Worm (Caenorhabditis elegans): ENCODE results near the gene ftt-2.

The ftt-2 gene

DNA sequence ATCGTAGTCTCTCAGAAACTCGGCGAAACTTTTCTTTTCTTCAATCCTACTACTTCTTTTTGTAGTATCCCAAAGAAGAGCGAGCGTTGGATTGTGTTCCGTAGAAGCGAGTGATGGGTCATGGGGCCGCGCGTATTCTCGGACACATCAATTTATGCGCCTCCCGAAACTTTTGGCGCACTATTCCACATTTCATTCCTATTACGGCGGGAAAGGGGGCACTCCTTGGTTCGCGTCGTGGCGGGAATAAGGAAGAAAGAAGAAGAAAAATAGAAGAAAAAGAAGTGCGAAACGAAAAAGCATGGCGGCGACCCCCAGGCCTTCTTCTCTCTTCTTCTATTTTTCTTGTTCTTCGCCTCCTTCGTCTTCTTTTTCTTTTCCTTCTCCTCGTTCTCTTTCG, 33.5 kb downstream of the ftt-2 start:
- TF ChIP-seq dmd-4 (tag; optimal IDR thresholded peaks at IDR 0.05) (no peak), mdl-1 (tag; optimal IDR thresholded peaks at IDR 0.05) (peak in 1 of 2 experiments; percentile 9), skn-1 (tag; optimal IDR thresholded peaks at IDR 0.05) (no peak), ceh-82 (tag; optimal IDR thresholded peaks at IDR 0.05) (no peak), fos-1 (tag; optimal IDR thresholded peaks at IDR 0.05) (no peak), gmeb-1 (tag; optimal IDR thresholded peaks at IDR 0.05) (no peak), ceh-16 (tag; optimal IDR thresholded peaks at IDR 0.05) (no peak), nhr-21 (tag; optimal IDR thresholded peaks at IDR 0.05) (no peak), F13H6.1 (tag; optimal IDR thresholded peaks at IDR 0.05) (peak; percentile 15), alr-1 (tag; optimal IDR thresholded peaks at IDR 0.05) (no peak), nhr-23 (tag; optimal IDR thresholded peaks at IDR 0.05) (no peak), mbf-1 (tag; optimal IDR thresholded peaks at IDR 0.05) (no peak), ztf-4 (tag; optimal IDR thresholded peaks at IDR 0.05) (no peak), egl-27 (tag; optimal IDR thresholded peaks at IDR 0.05) (no peak), nhr-129 (tag; optimal IDR thresholded peaks at IDR 0.05) (no peak), sem-4 (tag; optimal IDR thresholded peaks at IDR 0.05) (no peak), nhr-77 (tag; optimal IDR thresholded peaks at IDR 0.05) (no peak), unc-55 (GFP tag; optimal IDR thresholded peaks at IDR 0.05) (peak; percentile 28), crh-2 (tag; optimal IDR thresholded peaks at IDR 0.05) (no peak), aly-2 (tag; optimal IDR thresholded peaks at IDR 0.05) (no peak), lsy-2 (tag; optimal IDR thresholded peaks at IDR 0.05) (peak in 1 of 2 experiments; percentile 11), snpc-4 (tag; optimal IDR thresholded peaks at IDR 0.05) (no peak), ZK546.5 (tag; optimal IDR thresholded peaks at IDR 0.05) (no peak), mab-5 (tag; optimal IDR thresholded peaks at IDR 0.05) (no peak), sma-3 (GFP tag; optimal IDR thresholded peaks at IDR 0.05) (no peak), sma-9 (GFP tag; optimal IDR thresholded peaks at IDR 0.05) (no peak), sma-9 (tag; optimal IDR thresholded peaks at IDR 0.05) (no peak), ztf-1 (GFP tag; conservative IDR thresholded peaks at IDR 0.05) (no peak), peb-1 (tag; optimal IDR thresholded peaks at IDR 0.05) (no peak), zag-1 (tag; optimal IDR thresholded peaks at IDR 0.05) (peak; percentile 52), nhr-237 (tag; optimal IDR thresholded peaks at IDR 0.05) (no peak), unc-39 (tag; optimal IDR thresholded peaks at IDR 0.05) (no peak), nhr-25 (tag; optimal IDR thresholded peaks at IDR 0.05) (no peak), lin-39 (tag; optimal IDR thresholded peaks at IDR 0.05) (no peak), nhr-11 (tag; optimal IDR thresholded peaks at IDR 0.05) (no peak), Y55F3AM.14 (GFP tag; optimal IDR thresholded peaks at IDR 0.05) (no peak), nhr-10 (tag; optimal IDR thresholded peaks at IDR 0.05) (no peak)

- TF ChIP-seq F13H6.1 (tag; optimal IDR thresholded peaks at IDR 0.05) (peak; percentile 28), nhr-10 (tag; optimal IDR thresholded peaks at IDR 0.05) (no peak)
These were observed 35.4 kb downstream of the ftt-2 start for ce11 chrX:11569744-11570359.

ce11 chrX:11563663-11564062, 41.6 kb downstream of the ftt-2 start, which contains the start of gene trpp-9:
trpp-9 (plus strand) TSS chrX:11563923.
- TF ChIP-seq crh-2 (tag; optimal IDR thresholded peaks at IDR 0.05): peak; percentile 50
- no peak for TF ChIP-seq nhr-11 (tag; optimal IDR thresholded peaks at IDR 0.05)
- TF ChIP-seq ceh-16 (tag; optimal IDR thresholded peaks at IDR 0.05): no peak
- no peak for TF ChIP-seq nhr-10 (tag; optimal IDR thresholded peaks at IDR 0.05)
- no peak for TF ChIP-seq skn-1 (tag; optimal IDR thresholded peaks at IDR 0.05)
- peak; percentile 42 for TF ChIP-seq fos-1 (tag; optimal IDR thresholded peaks at IDR 0.05)
- no peak for TF ChIP-seq nhr-23 (tag; optimal IDR thresholded peaks at IDR 0.05)
- TF ChIP-seq blmp-1 (tag; optimal IDR thresholded peaks at IDR 0.05; ENCODE audit: insufficient read depth): peak; percentile 92
- TF ChIP-seq sma-3 (GFP tag; optimal IDR thresholded peaks at IDR 0.05): peak; percentile 33
- peak; percentile 42 to 66 for TF ChIP-seq mdl-1 (tag; optimal IDR thresholded peaks at IDR 0.05)
- peak; percentile 58 for TF ChIP-seq lin-11 (tag; optimal IDR thresholded peaks at IDR 0.05)
- TF ChIP-seq mab-5 (tag; optimal IDR thresholded peaks at IDR 0.05): peak; percentile 9
- peak; percentile 64 for TF ChIP-seq sem-4 (tag; optimal IDR thresholded peaks at IDR 0.05)
- TF ChIP-seq F13H6.1 (tag; optimal IDR thresholded peaks at IDR 0.05): peak; percentile 47
- TF ChIP-seq Y55F3AM.14 (GFP tag; optimal IDR thresholded peaks at IDR 0.05): no peak
- peak; percentile 61 for TF ChIP-seq sma-9 (GFP tag; optimal IDR thresholded peaks at IDR 0.05)
- TF ChIP-seq sma-9 (tag; optimal IDR thresholded peaks at IDR 0.05): no peak
- TF ChIP-seq nhr-129 (tag; optimal IDR thresholded peaks at IDR 0.05): peak; percentile 52
- no peak for TF ChIP-seq ztf-11 (tag; optimal IDR thresholded peaks at IDR 0.05)
- no peak for TF ChIP-seq elt-1 (tag; optimal IDR thresholded peaks at IDR 0.05)
- no peak for TF ChIP-seq dmd-4 (tag; optimal IDR thresholded peaks at IDR 0.05)
- no peak for TF ChIP-seq mbf-1 (tag; optimal IDR thresholded peaks at IDR 0.05)
- peak; percentile 61 for TF ChIP-seq C34F6.9 (tag; optimal IDR thresholded peaks at IDR 0.05)
- peak; percentile 76 for TF ChIP-seq unc-55 (GFP tag; optimal IDR thresholded peaks at IDR 0.05)
- TF ChIP-seq nhr-21 (tag; optimal IDR thresholded peaks at IDR 0.05): peak; percentile 68
- TF ChIP-seq lsy-2 (tag; optimal IDR thresholded peaks at IDR 0.05): peak; percentile 2 to 61
